Worm (Caenorhabditis elegans): Measurements from ENCODE around the gene ttc-36.

ce11 chrII:10029890-10030289 lies at the start of gene ttc-36:
- TF ChIP-seq cey-2 (tag; optimal IDR thresholded peaks at IDR 0.05; ENCODE audit: borderline replicate concordance, insufficient read depth), result no peak
- no peak for TF ChIP-seq mep-1 (tag; optimal IDR thresholded peaks at IDR 0.05)
- no peak for TF ChIP-seq lsy-2 (tag; optimal IDR thresholded peaks at IDR 0.05)
- TF ChIP-seq snpc-4 (tag; optimal IDR thresholded peaks at IDR 0.05), result no peak
- TF ChIP-seq unc-62 (GFP tag; optimal IDR thresholded peaks at IDR 0.05 in 1 of 2), result no peak
- TF ChIP-seq unc-62 (tag; optimal IDR thresholded peaks at IDR 0.05), result no peak

All from whole organism, L4 larva.